Fruit fly (Drosophila melanogaster): ENCODE data around the gene CG5928.

The CG5928 gene

DNA sequence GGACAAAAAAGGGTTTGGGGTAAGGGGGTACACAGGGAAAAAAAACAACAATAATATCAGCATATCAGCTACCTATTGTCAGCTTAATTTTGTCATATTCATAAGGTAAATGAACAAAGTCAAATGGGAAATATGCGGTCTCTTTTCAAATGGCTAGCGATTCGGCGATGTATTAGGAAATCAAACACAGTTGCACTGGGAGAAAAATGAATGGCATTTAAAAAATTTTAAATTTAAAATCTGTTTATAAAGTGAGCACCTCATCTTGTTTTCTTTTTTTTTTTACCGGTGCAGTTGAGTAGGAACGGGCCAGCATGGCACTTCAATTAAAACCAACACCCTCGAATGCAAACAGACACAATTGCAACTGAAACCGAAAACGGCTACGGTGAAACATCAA lies 13.7 kb upstream of the CG5928 start (continued):
- TF ChIP-seq CG10669 (GFP tag; optimal IDR thresholded peaks at IDR 0.05) (no peak), CG7368 (GFP tag; optimal IDR thresholded peaks at IDR 0.05) (no peak), CG9139 (GFP tag; optimal IDR thresholded peaks at IDR 0.05) (no peak), Sox14 (GFP tag; optimal IDR thresholded peaks at IDR 0.05) (no peak), CG10631 (GFP tag; optimal IDR thresholded peaks at IDR 0.05) (peak; percentile 31), CG8119 (GFP tag; IDR thresholded peaks at IDR 0.05) (no peak; the same call in 2 of the 3 replicates), lz (GFP tag; optimal IDR thresholded peaks at IDR 0.05) (no peak), dsx (GFP tag; optimal IDR thresholded peaks at IDR 0.05; ENCODE audit: poor library complexity, severe bottlenecking) (no peak), Hr4 (GFP tag; optimal IDR thresholded peaks at IDR 0.05) (peak; percentile 59), CG34406 (GFP tag; optimal IDR thresholded peaks at IDR 0.05) (no peak), vri (GFP tag; optimal IDR thresholded peaks at IDR 0.05) (no peak), salr (GFP tag; optimal IDR thresholded peaks at IDR 0.05) (no peak), Blimp-1 (GFP tag; optimal IDR thresholded peaks at IDR 0.05) (no peak), Ets21C (GFP tag; optimal IDR thresholded peaks at IDR 0.05) (no peak), CG11902 (GFP tag; optimal IDR thresholded peaks at IDR 0.05) (no peak), CG16779 (tag; optimal IDR thresholded peaks at IDR 0.05) (no peak), Gug (GFP tag; IDR thresholded peaks at IDR 0.05) (no peak), Hr39 (GFP tag; optimal IDR thresholded peaks at IDR 0.05) (no peak), Sox102F (GFP tag; optimal IDR thresholded peaks at IDR 0.05) (no peak), svp (GFP tag) (peak; percentile 31), spab (GFP tag; optimal IDR thresholded peaks at IDR 0.05) (no peak), CG6808 (GFP tag; optimal IDR thresholded peaks at IDR 0.05) (no peak), fkh (GFP tag; optimal IDR thresholded peaks at IDR 0.05) (no peak), CG8632 (GFP tag; optimal IDR thresholded peaks at IDR 0.05) (no peak), Eip78C (GFP tag) (peak; percentile 58), Ets96B (tag; optimal IDR thresholded peaks at IDR 0.05) (no peak), acj6 (GFP tag; optimal IDR thresholded peaks at IDR 0.05) (no peak), CG6792 (GFP tag; optimal IDR thresholded peaks at IDR 0.05) (no peak), Smox (GFP tag; optimal IDR thresholded peaks at IDR 0.05) (no peak), pdm3 (GFP tag; optimal IDR thresholded peaks at IDR 0.05) (peak; percentile 8), CG1621 (tag; optimal IDR thresholded peaks at IDR 0.05) (no peak), cyc (GFP tag; optimal IDR thresholded peaks at IDR 0.05) (no peak), topi (GFP tag; optimal IDR thresholded peaks at IDR 0.05) (no peak), CG3919 (GFP tag; optimal IDR thresholded peaks at IDR 0.05) (no peak)

DNA sequence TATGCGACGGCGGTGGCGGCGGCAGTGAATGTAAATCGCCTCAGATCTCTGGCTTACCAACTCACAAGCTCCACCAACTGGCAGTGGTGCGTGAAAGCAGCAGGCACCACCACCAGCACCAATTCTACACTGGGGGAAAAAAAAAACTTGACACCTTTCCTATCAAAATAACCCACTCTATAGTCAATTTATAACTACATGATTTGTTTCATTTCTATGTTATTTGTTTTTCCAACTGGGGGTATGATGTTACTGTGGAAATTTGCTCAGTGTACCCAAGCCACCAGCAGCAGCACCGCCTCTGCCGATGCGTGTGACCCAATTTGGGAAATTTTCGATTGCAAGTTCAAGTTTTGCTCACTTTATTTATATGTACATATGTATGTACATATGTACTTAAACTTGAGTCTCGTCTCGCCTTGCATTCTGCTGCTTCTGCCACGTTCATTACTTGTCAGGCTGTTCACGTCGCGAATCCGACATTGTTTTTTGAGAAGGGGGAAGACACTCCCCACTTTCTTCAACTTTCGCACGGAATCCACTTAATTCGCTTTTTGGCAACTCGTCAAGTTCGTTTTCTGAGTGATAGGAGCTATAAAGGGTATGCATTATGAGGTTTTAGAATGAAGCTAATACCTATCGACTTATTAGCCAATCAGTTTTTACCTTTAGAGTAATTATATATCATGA lies 8.5 kb upstream of the CG5928 start:
- TF ChIP-seq esn (GFP tag; optimal IDR thresholded peaks at IDR 0.05) (peak; percentile 87), eg (GFP tag; IDR thresholded peaks at IDR 0.05) (peak; percentile 83), Smox (GFP tag; optimal IDR thresholded peaks at IDR 0.05) (peak; percentile 83), fkh (GFP tag; optimal IDR thresholded peaks at IDR 0.05) (no peak), Met (GFP tag; optimal IDR thresholded peaks at IDR 0.05) (peak; percentile 89), CG1621 (tag; optimal IDR thresholded peaks at IDR 0.05) (peak; percentile 29), CG6163 (GFP tag; IDR thresholded peaks at IDR 0.05) (peak; percentile 88), lz (GFP tag; optimal IDR thresholded peaks at IDR 0.05) (peak; percentile 84), CG8319 (GFP tag; optimal IDR thresholded peaks at IDR 0.05) (peak; percentile 86), net (GFP tag; optimal IDR thresholded peaks at IDR 0.05) (peak; percentile 86), fd59A (GFP tag; optimal IDR thresholded peaks at IDR 0.05) (no peak), spab (GFP tag; optimal IDR thresholded peaks at IDR 0.05) (peak; percentile 29), CG11762 (GFP tag; optimal IDR thresholded peaks at IDR 0.05; ENCODE audit: insufficient read depth) (peak; percentile 84), cyc (GFP tag; optimal IDR thresholded peaks at IDR 0.05) (peak; percentile 90), Gug (GFP tag; IDR thresholded peaks at IDR 0.05) (peak; percentile 66), Hr39 (GFP tag; optimal IDR thresholded peaks at IDR 0.05) (peak; percentile 86), CG6792 (GFP tag; optimal IDR thresholded peaks at IDR 0.05) (peak; percentile 93), dac (GFP tag; optimal IDR thresholded peaks at IDR 0.05) (peak; percentile 60), CG4318 (GFP tag; optimal IDR thresholded peaks at IDR 0.05) (peak; percentile 71), dsx (GFP tag; optimal IDR thresholded peaks at IDR 0.05; ENCODE audit: poor library complexity, severe bottlenecking) (no peak), acj6 (GFP tag; optimal IDR thresholded peaks at IDR 0.05) (peak; percentile 84), CG34406 (GFP tag; optimal IDR thresholded peaks at IDR 0.05) (peak; percentile 88), CG6276 (GFP tag; optimal IDR thresholded peaks at IDR 0.05) (peak; percentile 70), CG32006 (GFP tag; optimal IDR thresholded peaks at IDR 0.05) (peak; percentile 85), Eip78C (GFP tag) (peak; percentile 95), Eip75B (GFP tag; optimal IDR thresholded peaks at IDR 0.05) (peak; percentile 88), CG7368 (GFP tag; optimal IDR thresholded peaks at IDR 0.05) (peak; percentile 81), CG6854 (GFP tag; optimal IDR thresholded peaks at IDR 0.05) (peak; percentile 79), Ets96B (tag; optimal IDR thresholded peaks at IDR 0.05) (no peak), pdm3 (GFP tag; optimal IDR thresholded peaks at IDR 0.05) (peak; percentile 87), CG8119 (GFP tag; IDR thresholded peaks at IDR 0.05) (peak; percentile 83)

Data from whole organism, prepupa.